Worm (Caenorhabditis elegans): Measurements from ENCODE around the gene adal-1.
A peak's percentile ranks its signal among the peaks of the same experiment; 100 is the strongest.

adal-1 gene

ce11 chrII:6928416-6928815 lies 35.0 kb upstream of the adal-1 start, which contains the start of gene flcn-1 (continued):
- TF ChIP-seq egl-13 (tag; optimal IDR thresholded peaks at IDR 0.05): peak; percentile 50
- no peak for TF ChIP-seq skn-1 (tag; optimal IDR thresholded peaks at IDR 0.05)
- TF ChIP-seq ces-1 (GFP tag; optimal IDR thresholded peaks at IDR 0.05): no peak
- TF ChIP-seq tbx-2 (tag; optimal IDR thresholded peaks at IDR 0.05): peak; percentile 40
- no peak for TF ChIP-seq nhr-84 (tag; optimal IDR thresholded peaks at IDR 0.05)
- no peak for TF ChIP-seq efl-3 (GFP tag; optimal IDR thresholded peaks at IDR 0.05)
- peak; percentile 41 for TF ChIP-seq elt-2 (tag; optimal IDR thresholded peaks at IDR 0.05)
- TF ChIP-seq fkh-10 (GFP tag; optimal IDR thresholded peaks at IDR 0.05): no peak
- peak; percentile 49 for TF ChIP-seq xbp-1 (tag; optimal IDR thresholded peaks at IDR 0.05)
- no peak for TF ChIP-seq vab-15 (tag; optimal IDR thresholded peaks at IDR 0.05)
- TF ChIP-seq nhr-20 (tag; optimal IDR thresholded peaks at IDR 0.05): peak; percentile 64

ce11 chrII:6927603-6928002 lies 34.2 kb upstream of the adal-1 start, which contains the start of gene F22D3.4:
Gene F22D3.4 (minus strand): TSS chrII:6927603.
- no peak for TF ChIP-seq ztf-4 (tag; optimal IDR thresholded peaks at IDR 0.05)
- TF ChIP-seq lin-35 (GFP tag; optimal IDR thresholded peaks at IDR 0.05): peak in 1 of 2 experiments; percentile 30
- TF ChIP-seq blmp-1 (tag; optimal IDR thresholded peaks at IDR 0.05): peak; percentile 14

ce11 chrII:6927034-6927433 lies 33.6 kb upstream of the adal-1 start:
- TF ChIP-seq ztf-11 (tag; optimal IDR thresholded peaks at IDR 0.05): peak in 1 of 2 experiments; percentile 10
- no peak for TF ChIP-seq elt-2 (tag; optimal IDR thresholded peaks at IDR 0.05)
- TF ChIP-seq lin-14 (GFP tag; optimal IDR thresholded peaks at IDR 0.05): no peak
- TF ChIP-seq hlh-4 (tag; optimal IDR thresholded peaks at IDR 0.05): peak; percentile 33
- no peak for TF ChIP-seq fkh-10 (GFP tag; optimal IDR thresholded peaks at IDR 0.05)

- TF ChIP-seq nhr-19 (GFP tag; conservative IDR thresholded peaks at IDR 0.05) (peak; percentile 43), zip-4 (GFP tag; optimal IDR thresholded peaks at IDR 0.05) (no peak), fkh-8 (tag; optimal IDR thresholded peaks at IDR 0.05) (peak; percentile 79), ceh-82 (tag; optimal IDR thresholded peaks at IDR 0.05) (peak in 2 of 3 experiments; percentile 38 to 72), nhr-47 (tag; optimal IDR thresholded peaks at IDR 0.05) (peak; percentile 56), swsn-7 (tag; optimal IDR thresholded peaks at IDR 0.05) (peak; percentile 67), jun-1 (tag; optimal IDR thresholded peaks at IDR 0.05) (peak; percentile 67), lin-13 (GFP tag; optimal IDR thresholded peaks at IDR 0.05) (peak; percentile 63), sup-37 (GFP tag; optimal IDR thresholded peaks at IDR 0.05) (no peak), efl-1 (optimal IDR thresholded peaks at IDR 0.05) (peak; percentile 59 to 74), efl-1 (GFP tag; optimal IDR thresholded peaks at IDR 0.05 in 1 of 2) (peak; percentile 39 to 93), rnt-1 (tag; optimal IDR thresholded peaks at IDR 0.05) (peak; percentile 55), ceh-90 (tag; optimal IDR thresholded peaks at IDR 0.05) (no peak), nhr-90 (tag; optimal IDR thresholded peaks at IDR 0.05; ENCODE audit: poor library complexity) (peak; percentile 50), F16B12.6 (tag; optimal IDR thresholded peaks at IDR 0.05) (no peak), lsy-2 (tag; optimal IDR thresholded peaks at IDR 0.05) (peak; percentile 26 to 77), unc-86 (tag; optimal IDR thresholded peaks at IDR 0.05) (peak; percentile 39), ama-1 (optimal IDR thresholded peaks at IDR 0.05) (peak; percentile 21), egl-27 (tag; optimal IDR thresholded peaks at IDR 0.05) (peak in 1 of 2 experiments; percentile 36), dpl-1 (GFP tag; optimal IDR thresholded peaks at IDR 0.05) (peak; percentile 29 to 51 (median 32)), mdl-1 (tag; optimal IDR thresholded peaks at IDR 0.05) (peak in 1 of 2 experiments; percentile 67), sox-4 (tag; optimal IDR thresholded peaks at IDR 0.05) (no peak), hlh-4 (tag; optimal IDR thresholded peaks at IDR 0.05) (no peak), pag-3 (tag; optimal IDR thresholded peaks at IDR 0.05; ENCODE audit: borderline replicate concordance, insufficient read depth) (no peak), hlh-17 (GFP tag; optimal IDR thresholded peaks at IDR 0.05; ENCODE audit: borderline replicate concordance) (no peak), nhr-77 (tag; optimal IDR thresholded peaks at IDR 0.05) (peak; percentile 56), C04F5.9 (tag; optimal IDR thresholded peaks at IDR 0.05) (peak; percentile 13), skn-1 (tag; optimal IDR thresholded peaks at IDR 0.05) (peak; percentile 76), elt-2 (tag; optimal IDR thresholded peaks at IDR 0.05) (peak; percentile 35), nhr-20 (tag; optimal IDR thresholded peaks at IDR 0.05) (peak; percentile 59), unc-30 (tag; optimal IDR thresholded peaks at IDR 0.05) (no peak), nhr-71 (tag; optimal IDR thresholded peaks at IDR 0.05) (peak; percentile 67), grh-1 (GFP tag; IDR thresholded peaks at IDR 0.05) (no peak)
Measured at ce11 chrII:6926488-6926887, 33.0 kb upstream of the adal-1 start.

Measured in whole organism, L1 larva.